Worm (Caenorhabditis elegans): ENCODE data around the gene taf-13.
A peak's percentile ranks its signal among the peaks of the same experiment; 100 is the strongest.

The taf-13 gene

DNA sequence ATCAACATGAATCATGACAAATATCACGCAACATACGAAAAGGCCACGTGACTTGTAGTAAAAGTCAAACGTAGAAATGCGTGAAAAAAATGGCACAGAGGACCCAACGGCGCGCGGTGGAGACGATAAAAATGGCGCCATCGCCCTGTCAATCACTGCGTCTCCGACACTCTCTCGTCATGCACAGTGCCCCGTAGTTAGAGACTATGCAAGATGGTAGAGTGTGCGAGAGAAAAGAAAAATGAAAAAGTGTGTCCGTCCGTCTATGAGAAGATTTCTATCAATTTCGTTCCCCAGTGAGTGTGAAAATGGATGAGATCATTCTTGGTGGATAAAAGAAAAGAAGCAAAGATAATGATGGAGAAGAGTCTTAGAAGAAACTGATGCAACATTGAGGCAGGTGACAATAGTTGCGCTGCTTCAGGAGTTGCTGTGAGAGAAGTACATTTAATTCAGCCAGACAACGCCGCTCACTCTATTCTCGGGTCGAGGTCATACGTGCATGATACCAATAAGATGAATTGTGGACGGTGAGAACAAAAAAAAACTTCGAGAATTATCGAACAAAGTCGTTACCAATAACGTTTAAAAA is 49.8 kb downstream of the taf-13 start:
- TF ChIP-seq nhr-25 (tag; optimal IDR thresholded peaks at IDR 0.05) (peak; percentile 80), zag-1 (tag; optimal IDR thresholded peaks at IDR 0.05) (no peak), C34F6.9 (tag; optimal IDR thresholded peaks at IDR 0.05) (peak; percentile 63), unc-39 (tag; optimal IDR thresholded peaks at IDR 0.05) (no peak), ztf-4 (tag; optimal IDR thresholded peaks at IDR 0.05) (peak; percentile 73), mbf-1 (tag; optimal IDR thresholded peaks at IDR 0.05) (no peak), gmeb-1 (tag; optimal IDR thresholded peaks at IDR 0.05) (peak; percentile 30), nhr-21 (tag; optimal IDR thresholded peaks at IDR 0.05) (peak; percentile 73), ztf-1 (GFP tag; conservative IDR thresholded peaks at IDR 0.05) (no peak), unc-55 (GFP tag; optimal IDR thresholded peaks at IDR 0.05) (peak; percentile 33), sma-9 (GFP tag; optimal IDR thresholded peaks at IDR 0.05) (peak; percentile 40), sma-9 (tag; optimal IDR thresholded peaks at IDR 0.05) (no peak), ceh-16 (tag; optimal IDR thresholded peaks at IDR 0.05) (no peak), nhr-23 (tag; optimal IDR thresholded peaks at IDR 0.05) (no peak), elt-3 (tag; optimal IDR thresholded peaks at IDR 0.05) (no peak), ceh-82 (tag; optimal IDR thresholded peaks at IDR 0.05) (no peak), sma-3 (GFP tag; optimal IDR thresholded peaks at IDR 0.05) (peak; percentile 81), nhr-11 (tag; optimal IDR thresholded peaks at IDR 0.05) (no peak), crh-2 (tag; optimal IDR thresholded peaks at IDR 0.05) (peak; percentile 55), nhr-129 (tag; optimal IDR thresholded peaks at IDR 0.05) (peak; percentile 95), egl-27 (tag; optimal IDR thresholded peaks at IDR 0.05) (peak; percentile 35), alr-1 (tag; optimal IDR thresholded peaks at IDR 0.05) (no peak), lsy-2 (tag; optimal IDR thresholded peaks at IDR 0.05) (peak in 1 of 2 experiments; percentile 54), F13H6.1 (tag; optimal IDR thresholded peaks at IDR 0.05) (peak; percentile 78), nhr-237 (tag; optimal IDR thresholded peaks at IDR 0.05) (no peak), ama-1 (optimal IDR thresholded peaks at IDR 0.05) (no peak), unc-62 (GFP tag; optimal IDR thresholded peaks at IDR 0.05) (no peak), sem-4 (tag; optimal IDR thresholded peaks at IDR 0.05) (peak; percentile 72), lin-11 (tag; optimal IDR thresholded peaks at IDR 0.05) (no peak), lin-13 (GFP tag; optimal IDR thresholded peaks at IDR 0.05) (peak; percentile 15), mdl-1 (tag; optimal IDR thresholded peaks at IDR 0.05) (peak; percentile 51 to 54), ZK546.5 (tag; optimal IDR thresholded peaks at IDR 0.05) (no peak), elt-1 (tag; optimal IDR thresholded peaks at IDR 0.05) (no peak), fos-1 (tag; optimal IDR thresholded peaks at IDR 0.05) (peak; percentile 80), nhr-10 (tag; optimal IDR thresholded peaks at IDR 0.05) (no peak), snpc-4 (tag; optimal IDR thresholded peaks at IDR 0.05) (peak; percentile 44), dmd-4 (tag; optimal IDR thresholded peaks at IDR 0.05) (no peak)
